Worm (Caenorhabditis elegans) whole organism, L4 larva: ENCODE measurements around the gene dmd-4.

Source experiments
- D1046.2 ChIP-seq: fragments of 200-800 bp; sonication (Bioruptor generic); IDR thresholded peaks from 2 replicates; pipeline ENCODE4 v1.3.6; 2022; ENCODE audit warnings: missing genetic modification characterization, missing compliant biosample characterization
- F49E8.2 ChIP-seq: sonication (generic microtip); optimal IDR thresholded peaks from 2 replicates; lab custom pipeline; 2016; ENCODE audit warnings: missing compliant biosample characterization, mild to moderate bottlenecking, missing genetic modification characterization, borderline replicate concordance
- Y48G9A.11 ChIP-seq: fragments of 200-800 bp; sonication (Bioruptor generic); IDR thresholded peaks from 2 replicates; pipeline ENCODE4 v1.3.6; 2022; ENCODE audit warnings: missing genetic modification reagents, missing genetic modification characterization, missing compliant biosample characterization
- aha-1 ChIP-seq: fragments of 150-350 bp; peaks from one replicate; lab custom pipeline; 2014; ENCODE audit warnings: missing biosample characterization, missing genetic modification characterization
- aly-2 ChIP-seq: sonication (generic microtip); optimal IDR thresholded peaks from 2 replicates; lab custom pipeline; 2018; ENCODE audit warnings: missing biosample characterization, missing genetic modification characterization
- ama-1 ChIP-seq: fragments of 150-350 bp; optimal IDR thresholded peaks from 2 replicates; lab custom pipeline; 2014; ENCODE audit warnings: inconsistent platforms, mixed read lengths
- ceh-20 ChIP-seq: fragments of 200-800 bp; sonication (Bioruptor generic); IDR thresholded peaks from 2 replicates; pipeline ENCODE4 v1.3.6; 2022; ENCODE audit warnings: missing genetic modification reagents, missing genetic modification characterization, missing compliant biosample characterization
- ceh-28 ChIP-seq: fragments of 150-350 bp; optimal IDR thresholded peaks from 2 replicates; lab custom pipeline; 2014; ENCODE audit warnings: missing biosample characterization, missing genetic modification reagents, missing genetic modification characterization
- cey-2 ChIP-seq: sonication (generic microtip); optimal IDR thresholded peaks from 3 replicates; lab custom pipeline; 2017; ENCODE audit warnings: missing genetic modification characterization, mild to moderate bottlenecking, missing compliant biosample characterization, antibody characterized with exemption, borderline replicate concordance; ENCODE audit not compliant: insufficient read depth
- ctbp-1 ChIP-seq: fragments of 200-800 bp; sonication (Bioruptor generic); IDR thresholded peaks from 2 replicates; pipeline ENCODE4 v1.3.6; 2022; ENCODE audit warnings: missing genetic modification reagents, missing genetic modification characterization, missing compliant biosample characterization
- daf-12 ChIP-seq: fragments of 150-350 bp; optimal IDR thresholded peaks from 2 replicates; lab custom pipeline; 2014; ENCODE audit warnings: missing biosample characterization, missing genetic modification reagents, missing genetic modification characterization
- daf-16 ChIP-seq, 3 experiments: sonication (generic microtip); optimal IDR thresholded peaks; 2 replicates each; lab custom pipeline; 2016 to 2017; ENCODE audit warnings: missing genetic modification characterization in 3 of 3, missing genetic modification reagents in 3 of 3, mild to moderate bottlenecking in 2 of 3, missing compliant biosample characterization in 2 of 3, missing biosample characterization in 1 of 3, moderate library complexity in 1 of 3
- daf-19 ChIP-seq: fragments of 200-800 bp; sonication (Bioruptor generic); conservative IDR thresholded peaks from 2 replicates; pipeline ENCODE4 v1.3.6; 2022; ENCODE audit warnings: missing genetic modification characterization, missing compliant biosample characterization
- daf-8 ChIP-seq: fragments of 200-800 bp; sonication (Bioruptor generic); IDR thresholded peaks from 2 replicates; pipeline ENCODE4 v1.3.6; 2022; ENCODE audit warnings: missing genetic modification characterization, missing compliant biosample characterization
- dmd-6 ChIP-seq: fragments of 200-800 bp; sonication (Bioruptor generic); IDR thresholded peaks from 2 replicates; pipeline ENCODE4 v1.3.6; 2022; ENCODE audit warnings: missing genetic modification reagents, missing genetic modification characterization, missing compliant biosample characterization
- dmd-8 ChIP-seq: fragments of 200-800 bp; sonication (Bioruptor generic); IDR thresholded peaks from 2 replicates; pipeline ENCODE4 v1.3.6; 2022; ENCODE audit warnings: missing genetic modification characterization, missing compliant biosample characterization
- dmd-9 ChIP-seq: fragments of 200-800 bp; sonication (Bioruptor generic); IDR thresholded peaks from 2 replicates; pipeline ENCODE4 v1.3.6; 2022; ENCODE audit warnings: missing genetic modification reagents, missing genetic modification characterization, missing compliant biosample characterization
- dpl-1 ChIP-seq: fragments of 150-350 bp; optimal IDR thresholded peaks from 2 replicates; lab custom pipeline; 2014; ENCODE audit warnings: missing biosample characterization, missing genetic modification reagents, missing genetic modification characterization
- dve-1 ChIP-seq: sonication (generic microtip); optimal IDR thresholded peaks from 2 replicates; lab custom pipeline; 2017; ENCODE audit warnings: antibody characterized with exemption, mild to moderate bottlenecking, missing genetic modification characterization, missing compliant biosample characterization; ENCODE audit not compliant: insufficient read depth
- egl-27 ChIP-seq: sonication (generic microtip); optimal IDR thresholded peaks from 3 replicates; lab custom pipeline; 2017; ENCODE audit warnings: missing biosample characterization, missing genetic modification reagents, missing genetic modification characterization
- gei-8 ChIP-seq: fragments of 200-800 bp; sonication (Bioruptor generic); optimal IDR thresholded peaks from 2 replicates; lab custom pipeline; 2018; ENCODE audit warnings: mild to moderate bottlenecking, missing genetic modification characterization, missing compliant biosample characterization
- hif-1 ChIP-seq, 2 experiments: sonication (generic microtip); optimal IDR thresholded peaks; 2 replicates each; lab custom pipeline; 2016 to 2017; ENCODE audit warnings: missing compliant biosample characterization in 2 of 2, missing genetic modification characterization in 2 of 2, missing genetic modification reagents in 2 of 2, missing genotype in 2 of 2, mild to moderate bottlenecking in 1 of 2
- hlh-11 ChIP-seq: fragments of 200-800 bp; sonication (Bioruptor generic); optimal IDR thresholded peaks from 2 replicates; lab custom pipeline; 2018; ENCODE audit warnings: mild to moderate bottlenecking, missing genetic modification characterization, missing compliant biosample characterization
- hmg-1.1 ChIP-seq: fragments of 200-800 bp; sonication (Bioruptor generic); IDR thresholded peaks from 2 replicates; pipeline ENCODE4 v1.3.6; 2022; ENCODE audit warnings: missing genetic modification reagents, missing genetic modification characterization, missing compliant biosample characterization
- lim-7 ChIP-seq: fragments of 200-800 bp; sonication (Bioruptor generic); IDR thresholded peaks from 2 replicates; pipeline ENCODE4 v1.3.6; 2022; ENCODE audit warnings: missing genetic modification characterization, missing compliant biosample characterization
- lin-1 ChIP-seq: fragments of 200-800 bp; sonication (Bioruptor generic); IDR thresholded peaks from 2 replicates; pipeline ENCODE4 v1.3.6; 2022; ENCODE audit warnings: missing genetic modification reagents, missing genetic modification characterization, missing compliant biosample characterization
- lin-15B ChIP-seq: fragments of 150-350 bp; sonication (generic microtip); optimal IDR thresholded peaks from 3 replicates; lab custom pipeline; 2014; ENCODE audit warnings: missing biosample characterization, missing genetic modification characterization
- lir-3 ChIP-seq: sonication (generic microtip); optimal IDR thresholded peaks from 2 replicates; lab custom pipeline; 2016; ENCODE audit warnings: mild to moderate bottlenecking, missing genetic modification characterization, missing compliant biosample characterization
- madf-5 ChIP-seq, 2 experiments: fragments of 200-800 bp; sonication (Bioruptor generic); IDR thresholded peaks; 2 replicates each; pipeline ENCODE4 v1.3.6; 2022; ENCODE audit warnings: missing compliant biosample characterization in 2 of 2, missing genetic modification characterization in 2 of 2
- mdl-1 ChIP-seq, 2 experiments: fragments of 150-350 bp in 1 of 2; sonication (generic microtip) in 1 of 2; optimal IDR thresholded peaks; 2 replicates each; lab custom pipeline; 2014 to 2017; ENCODE audit warnings: missing biosample characterization in 2 of 2, missing genetic modification characterization in 2 of 2
- mdt-29 ChIP-seq: fragments of 200-800 bp; sonication (Bioruptor generic); IDR thresholded peaks from 2 replicates; pipeline ENCODE4 v1.3.6; 2022; ENCODE audit warnings: missing genetic modification reagents, missing genetic modification characterization, missing compliant biosample characterization
- mep-1 ChIP-seq: fragments of 150-350 bp; sonication (generic microtip); optimal IDR thresholded peaks from 3 replicates; lab custom pipeline; 2014; ENCODE audit warnings: missing biosample characterization, missing genetic modification characterization
- mes-2 ChIP-seq: sonication (generic microtip); optimal IDR thresholded peaks from 2 replicates; lab custom pipeline; 2016; ENCODE audit warnings: missing genotype, mild to moderate bottlenecking, missing genetic modification characterization, missing compliant biosample characterization; ENCODE audit not compliant: poor library complexity, severe bottlenecking
- mxl-3 ChIP-seq: fragments of 200-800 bp; sonication (Bioruptor generic); optimal IDR thresholded peaks from 2 replicates; lab custom pipeline; 2018; ENCODE audit warnings: mild to moderate bottlenecking, missing genetic modification characterization, missing compliant biosample characterization
- nhr-111 ChIP-seq: fragments of 200-800 bp; sonication (Bioruptor generic); optimal IDR thresholded peaks from 2 replicates; lab custom pipeline; 2018; ENCODE audit warnings: mild to moderate bottlenecking, missing genetic modification characterization, missing compliant biosample characterization
- nhr-28 ChIP-seq: fragments of 150-350 bp; optimal IDR thresholded peaks from 2 replicates; lab custom pipeline; 2014; ENCODE audit warnings: missing biosample characterization, missing genetic modification characterization
- nhr-41 ChIP-seq: fragments of 200-800 bp; sonication (Bioruptor generic); IDR thresholded peaks from 2 replicates; pipeline ENCODE4 v1.3.6; 2022; ENCODE audit warnings: missing genetic modification reagents, missing genetic modification characterization, missing compliant biosample characterization
- nhr-77 ChIP-seq: fragments of 150-350 bp; optimal IDR thresholded peaks from 2 replicates; lab custom pipeline; 2014; ENCODE audit warnings: missing biosample characterization, missing genetic modification characterization
- pha-4 ChIP-seq, 2 experiments: fragments of 150-350 bp in 1 of 2; fragments of 200-800 bp in 1 of 2; sonication (Bioruptor generic) in 1 of 2; IDR thresholded peaks in 1 of 2; optimal IDR thresholded peaks in 1 of 2; 2 replicates each; pipeline versions ENCODE4 v1.3.6 to Lab custom; 2014 to 2022; ENCODE audit warnings: missing genetic modification characterization in 2 of 2, missing genetic modification reagents in 2 of 2, missing biosample characterization in 1 of 2, missing compliant biosample characterization in 1 of 2
- pqm-1 ChIP-seq: sonication (generic microtip); optimal IDR thresholded peaks from 2 replicates; lab custom pipeline; 2017; ENCODE audit warnings: missing biosample characterization, missing genetic modification characterization
- snpc-4 ChIP-seq: fragments of 150-350 bp; optimal IDR thresholded peaks from 2 replicates; lab custom pipeline; 2014; ENCODE audit warnings: missing biosample characterization, missing genetic modification characterization
- spr-3 ChIP-seq: fragments of 200-800 bp; sonication (Bioruptor generic); optimal IDR thresholded peaks from 2 replicates; lab custom pipeline; 2018; ENCODE audit warnings: mild to moderate bottlenecking, missing genetic modification characterization, missing compliant biosample characterization
- tra-1 ChIP-seq: fragments of 200-800 bp; sonication (Bioruptor generic); IDR thresholded peaks from 2 replicates; pipeline ENCODE4 v1.3.6; 2022; ENCODE audit warnings: missing genetic modification reagents, missing genetic modification characterization, missing compliant biosample characterization
- unc-130 ChIP-seq: sonication (generic microtip); optimal IDR thresholded peaks from 2 replicates; lab custom pipeline; 2016; ENCODE audit warnings: missing genetic modification reagents, missing genetic modification characterization, missing compliant biosample characterization
- unc-62 ChIP-seq, 3 experiments: fragments of 150-350 bp in 1 of 3; sonication (generic microtip); optimal IDR thresholded peaks in 2 of 3; peaks in 1 of 3; 1 replicate in 1 of 3; 2 replicates in 2 of 3; lab custom pipeline; 2014 to 2017; ENCODE audit warnings: missing biosample characterization in 3 of 3, missing genetic modification characterization in 3 of 3, missing genetic modification reagents in 3 of 3, missing genotype in 1 of 3
- vab-7 ChIP-seq: fragments of 200-800 bp; sonication (Bioruptor generic); IDR thresholded peaks from 2 replicates; pipeline ENCODE4 v1.3.6; 2022; ENCODE audit warnings: missing genetic modification reagents, missing genetic modification characterization, missing compliant biosample characterization
- zag-1 ChIP-seq: fragments of 150-350 bp; optimal IDR thresholded peaks from 2 replicates; lab custom pipeline; 2014; ENCODE audit warnings: missing biosample characterization, missing genetic modification characterization
- zfp-2 ChIP-seq: sonication (generic microtip); optimal IDR thresholded peaks from 2 replicates; lab custom pipeline; 2016; ENCODE audit warnings: mild to moderate bottlenecking, missing genetic modification characterization, missing compliant biosample characterization
- zip-11 ChIP-seq: fragments of 200-800 bp; sonication (Bioruptor generic); IDR thresholded peaks from 2 replicates; pipeline ENCODE4 v1.3.6; 2022; ENCODE audit warnings: missing genetic modification characterization, missing compliant biosample characterization
- ztf-11 ChIP-seq: fragments of 150-350 bp; optimal IDR thresholded peaks from 2 replicates; lab custom pipeline; 2014; ENCODE audit warnings: missing biosample characterization, missing genetic modification characterization

dmd-4 gene

DNA sequence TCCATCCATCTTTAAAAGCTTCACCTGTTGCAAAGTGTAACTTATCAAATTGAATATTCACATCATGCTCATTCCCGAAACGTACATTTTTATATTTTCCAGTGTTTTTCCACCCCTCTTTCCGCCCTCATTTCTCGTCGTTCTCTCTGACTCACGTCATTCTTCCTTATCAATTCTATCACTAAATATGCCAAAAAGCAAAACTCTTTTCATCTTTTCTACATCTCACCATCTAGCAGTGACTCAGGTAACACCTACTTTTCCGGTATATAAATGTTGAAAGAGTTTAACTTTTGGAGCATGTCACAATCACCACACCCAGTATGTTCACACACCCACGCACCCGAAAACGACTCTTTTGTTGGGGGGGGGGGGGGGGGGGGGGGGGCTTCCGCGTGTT is 17.2 kb downstream of the dmd-4 start:
- peak; percentile 29 for TF ChIP-seq nhr-28 (tag; lab: Kevin White, UChicago)
- TF ChIP-seq F49E8.2 = no peak
- TF ChIP-seq unc-62 (GFP tag; optimal IDR thresholded peaks at IDR 0.05 in 1 of 2; lab: Kevin White, UChicago) = peak in 1 of 2 experiments; percentile 92
- TF ChIP-seq unc-62 (tag; optimal IDR thresholded peaks at IDR 0.05; lab: Kevin White, UChicago) = no peak
- no peak for TF ChIP-seq daf-16 (GFP tag; optimal IDR thresholded peaks at IDR 0.05; lab: Kevin White, UChicago)
- TF ChIP-seq daf-16 (tag; optimal IDR thresholded peaks at IDR 0.05; lab: Kevin White, UChicago) = peak; percentile 45
- peak; percentile 60 for TF ChIP-seq pqm-1 (tag; lab: Kevin White, UChicago)
- TF ChIP-seq gei-8 = no peak
- no peak for TF ChIP-seq mxl-3 (GFP tag; lab: Kevin White, UChicago)
- TF ChIP-seq snpc-4 = no peak
- TF ChIP-seq aha-1 (tag; lab: Kevin White, UChicago) = peak; percentile 87
- TF ChIP-seq nhr-77 (tag; lab: Kevin White, UChicago) = no peak
- no peak for TF ChIP-seq daf-8 (GFP tag; lab: Robert Waterston, UW)
- no peak for TF ChIP-seq unc-130
- TF ChIP-seq madf-5 (GFP tag; IDR thresholded peaks at IDR 0.05; lab: Robert Waterston, UW) = no peak
- peak; percentile 70 for TF ChIP-seq dmd-6 (GFP tag; lab: Robert Waterston, UW)
- no peak for TF ChIP-seq daf-12
- TF ChIP-seq hlh-11 (tag; lab: Kevin White, UChicago) = peak; percentile 41
- no peak for TF ChIP-seq mep-1 (tag; lab: Kevin White, UChicago)
- no peak for TF ChIP-seq tra-1
- no peak for TF ChIP-seq ceh-28 (tag; lab: Kevin White, UChicago)
- no peak for TF ChIP-seq mdt-29
- TF ChIP-seq vab-7 (GFP tag; lab: Robert Waterston, UW) = no peak
- no peak for TF ChIP-seq spr-3 (GFP tag; lab: Kevin White, UChicago)
- TF ChIP-seq dmd-8 = no peak
- TF ChIP-seq zip-11 = no peak
- TF ChIP-seq daf-19 (GFP tag; lab: Robert Waterston, UW) = no peak
- TF ChIP-seq ama-1 (lab: Kevin White, UChicago) = no peak
- TF ChIP-seq cey-2 (tag; lab: Kevin White, UChicago) = no peak
- TF ChIP-seq dmd-9 (GFP tag; lab: Robert Waterston, UW) = no peak
- no peak for TF ChIP-seq aly-2 (tag; lab: Kevin White, UChicago)
- TF ChIP-seq mes-2 (tag; lab: Kevin White, UChicago) = peak; percentile 32
- TF ChIP-seq lir-3 (tag; lab: Kevin White, UChicago) = no peak
- no peak for TF ChIP-seq D1046.2 (GFP tag; lab: Robert Waterston, UW)
- TF ChIP-seq Y48G9A.11 (GFP tag; lab: Robert Waterston, UW) = no peak
- TF ChIP-seq nhr-41 (GFP tag; lab: Robert Waterston, UW) = no peak
- TF ChIP-seq lin-1 = no peak
- no peak for TF ChIP-seq dve-1 (tag; lab: Kevin White, UChicago)
- no peak for TF ChIP-seq hmg-1.1 (GFP tag; lab: Robert Waterston, UW)
- TF ChIP-seq mdl-1 (tag; optimal IDR thresholded peaks at IDR 0.05; lab: Kevin White, UChicago) = no peak
- TF ChIP-seq zag-1 (tag; lab: Kevin White, UChicago) = no peak
- TF ChIP-seq ztf-11 (tag; lab: Kevin White, UChicago) = no peak
- no peak for TF ChIP-seq egl-27 (tag; lab: Kevin White, UChicago)
- no peak for TF ChIP-seq lim-7
- no peak for TF ChIP-seq ceh-20 (GFP tag; lab: Robert Waterston, UW)
- no peak for TF ChIP-seq ctbp-1
- no peak for TF ChIP-seq dpl-1
- TF ChIP-seq lin-15B (tag; lab: Kevin White, UChicago) = no peak
- TF ChIP-seq pha-4 (GFP tag; IDR thresholded peaks at IDR 0.05; lab: Robert Waterston, UW) = no peak
- no peak for TF ChIP-seq pha-4 (tag; optimal IDR thresholded peaks at IDR 0.05; lab: Kevin White, UChicago)
- TF ChIP-seq zfp-2 (tag; lab: Kevin White, UChicago) = no peak
- TF ChIP-seq hif-1 (tag; optimal IDR thresholded peaks at IDR 0.05; lab: Kevin White, UChicago) = no peak
- no peak for TF ChIP-seq nhr-111 (GFP tag; lab: Kevin White, UChicago)
